Worm (Caenorhabditis elegans): Measurements from ENCODE around the gene T05C1.1.

DNA sequence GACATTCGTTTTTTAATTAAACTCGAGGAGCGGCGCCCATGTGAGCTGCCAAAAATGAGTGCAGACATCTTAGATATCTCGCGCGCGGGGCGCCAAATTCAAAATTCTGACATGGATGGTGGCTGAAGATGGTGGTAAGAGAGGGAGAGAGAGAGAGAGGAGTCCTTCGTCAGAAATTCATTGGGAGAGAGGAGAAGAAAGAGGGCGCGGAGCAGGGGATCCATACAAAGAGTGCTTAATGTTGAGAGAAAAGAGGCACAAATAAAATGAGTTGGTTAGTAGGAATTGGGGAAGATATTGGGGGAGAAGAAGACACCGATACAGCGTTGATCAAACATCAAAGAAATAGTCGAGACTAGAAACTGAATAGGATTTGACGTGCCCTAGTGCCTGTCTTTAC, 24.9 kb upstream of the T05C1.1 start:
- TF ChIP-seq snpc-4 (tag; optimal IDR thresholded peaks at IDR 0.05) (no peak), lin-13 (GFP tag; optimal IDR thresholded peaks at IDR 0.05) (no peak), ceh-16 (tag; optimal IDR thresholded peaks at IDR 0.05) (no peak), R02D3.7 (tag; optimal IDR thresholded peaks at IDR 0.05) (no peak), nhr-6 (tag; optimal IDR thresholded peaks at IDR 0.05) (no peak), ama-1 (optimal IDR thresholded peaks at IDR 0.05) (no peak), unc-62 (GFP tag; optimal IDR thresholded peaks at IDR 0.05) (no peak), egl-27 (tag; optimal IDR thresholded peaks at IDR 0.05) (no peak), dmd-4 (tag; optimal IDR thresholded peaks at IDR 0.05) (no peak), nhr-10 (tag; optimal IDR thresholded peaks at IDR 0.05) (no peak), nhr-21 (tag; optimal IDR thresholded peaks at IDR 0.05) (no peak)

Data from whole organism, L2 larva.